Fruit fly (Drosophila melanogaster) whole organism: Measurements from ENCODE around the gene CG3726.
A peak's percentile ranks its signal among the peaks of the same experiment; 100 is the strongest.

Experiments
- CG8478 ChIP-seq: fragments of >200 bp; optimal IDR thresholded peaks from 2 replicates; lab custom pipeline; 2018; ENCODE audit warnings: inconsistent platforms
- Dll ChIP-seq: fragments of >200 bp; optimal IDR thresholded peaks from 2 replicates; lab custom pipeline; 2017
- EcR ChIP-seq, 2 experiments: fragments of >200 bp; optimal IDR thresholded peaks; 2 replicates each; lab custom pipeline; 2017; ENCODE audit warnings: missing biosample characterization in 2 of 2, missing genetic modification characterization in 2 of 2, missing genetic modification reagents in 2 of 2
- pan ChIP-seq: fragments of >200 bp; optimal IDR thresholded peaks from 2 replicates; lab custom pipeline; 2017
- psq ChIP-seq: fragments of >200 bp; optimal IDR thresholded peaks from 2 replicates; lab custom pipeline; 2017
- usp ChIP-seq: fragments of >200 bp; optimal IDR thresholded peaks from 2 replicates; lab custom pipeline; 2017; ENCODE audit warnings: missing biosample characterization, missing genetic modification characterization, mixed read lengths

Gene CG3726

dm6 chrX:5916494-5917309 lies at the start of gene CG3726, which contains the start of gene Shmt:
CG3726 (plus strand) TSS chrX:5917097.
Shmt (minus strand) TSS chrX:5916797.
- TF ChIP-seq psq (lab: Kevin White, UChicago), result no peak
- TF ChIP-seq pan (lab: Kevin White, UChicago), result no peak
- no peak for TF ChIP-seq Dll (lab: Kevin White, UChicago)
- TF ChIP-seq CG8478 (lab: Kevin White, UChicago), result no peak
- TF ChIP-seq usp (GFP tag; lab: Kevin White, UChicago), result no peak

dm6 chrX:5868795-5869194 lies 48.1 kb upstream of the CG3726 start, which contains the start of gene CG15764:
CG15764 (plus strand) TSS chrX:5869095.
- no peak for TF ChIP-seq CG8478 (lab: Kevin White, UChicago)
- no peak for TF ChIP-seq usp (GFP tag; lab: Kevin White, UChicago)
- TF ChIP-seq EcR (GFP tag; optimal IDR thresholded peaks at IDR 0.05; lab: Kevin White, UChicago), result no peak
- TF ChIP-seq pan (lab: Kevin White, UChicago), result no peak
- TF ChIP-seq Dll (lab: Kevin White, UChicago), result no peak
- TF ChIP-seq psq (lab: Kevin White, UChicago), result no peak

dm6 chrX:5873164-5873563 lies 43.7 kb upstream of the CG3726 start, which contains the start of gene GAA1:
GAA1 (minus strand) TSS chrX:5873357.
- TF ChIP-seq psq (lab: Kevin White, UChicago) (no peak), pan (lab: Kevin White, UChicago) (no peak), CG8478 (lab: Kevin White, UChicago) (no peak), usp (GFP tag; lab: Kevin White, UChicago) (no peak), EcR (GFP tag; optimal IDR thresholded peaks at IDR 0.05; lab: Kevin White, UChicago) (no peak), Dll (lab: Kevin White, UChicago) (no peak)

- no peak for TF ChIP-seq EcR (GFP tag; optimal IDR thresholded peaks at IDR 0.05; lab: Kevin White, UChicago)
Observed at dm6 chrX:5876584-5876983, 40.3 kb upstream of the CG3726 start, which contains the start of gene mof. mof (minus strand) TSS chrX:5876853.

dm6 chrX:5879543-5879943 lies 37.4 kb upstream of the CG3726 start, which contains the start of the genes Usp30 and CG16721:
Usp30 (minus strand) TSS chrX:5879787.
CG16721 (plus strand) TSS chrX:5879869.
- TF ChIP-seq usp (GFP tag; lab: Kevin White, UChicago), result no peak
- TF ChIP-seq CG8478 (lab: Kevin White, UChicago), result no peak
- no peak for TF ChIP-seq pan (lab: Kevin White, UChicago)
- TF ChIP-seq EcR (GFP tag; optimal IDR thresholded peaks at IDR 0.05; lab: Kevin White, UChicago), result no peak
- no peak for TF ChIP-seq psq (lab: Kevin White, UChicago)
- no peak for TF ChIP-seq Dll (lab: Kevin White, UChicago)

- TF ChIP-seq psq (lab: Kevin White, UChicago) (no peak), pan (lab: Kevin White, UChicago) (no peak), CG8478 (lab: Kevin White, UChicago) (peak; percentile 42)
Observed at dm6 chrX:5880139-5880924, 36.6 kb upstream of the CG3726 start.

- TF ChIP-seq EcR (GFP tag; optimal IDR thresholded peaks at IDR 0.05; lab: Kevin White, UChicago), result no peak
- TF ChIP-seq usp (GFP tag; lab: Kevin White, UChicago), result no peak
- TF ChIP-seq psq (lab: Kevin White, UChicago), result no peak
- TF ChIP-seq CG8478 (lab: Kevin White, UChicago), result no peak
- TF ChIP-seq pan (lab: Kevin White, UChicago), result no peak
- no peak for TF ChIP-seq Dll (lab: Kevin White, UChicago)
Observed at dm6 chrX:5883394-5883793, 33.5 kb upstream of the CG3726 start.

- TF ChIP-seq usp (GFP tag; lab: Kevin White, UChicago) (no peak), pan (lab: Kevin White, UChicago) (no peak), CG8478 (lab: Kevin White, UChicago) (no peak), Dll (lab: Kevin White, UChicago) (no peak), EcR (GFP tag; optimal IDR thresholded peaks at IDR 0.05; lab: Kevin White, UChicago) (no peak), psq (lab: Kevin White, UChicago) (no peak)
Observed at dm6 chrX:5884294-5884693, 32.6 kb upstream of the CG3726 start.

- no peak for TF ChIP-seq Dll (lab: Kevin White, UChicago)
- TF ChIP-seq CG8478 (lab: Kevin White, UChicago), result no peak
- TF ChIP-seq EcR (GFP tag; optimal IDR thresholded peaks at IDR 0.05; lab: Kevin White, UChicago), result no peak
- no peak for TF ChIP-seq pan (lab: Kevin White, UChicago)
- TF ChIP-seq psq (lab: Kevin White, UChicago), result no peak
- no peak for TF ChIP-seq usp (GFP tag; lab: Kevin White, UChicago)
Observed at dm6 chrX:5884887-5885286, 32.0 kb upstream of the CG3726 start.

dm6 chrX:5885521-5885920 lies 31.4 kb upstream of the CG3726 start:
- TF ChIP-seq pan (lab: Kevin White, UChicago) (no peak), psq (lab: Kevin White, UChicago) (no peak), CG8478 (lab: Kevin White, UChicago) (no peak), EcR (GFP tag; optimal IDR thresholded peaks at IDR 0.05; lab: Kevin White, UChicago) (no peak), Dll (lab: Kevin White, UChicago) (no peak), usp (GFP tag; lab: Kevin White, UChicago) (no peak)

dm6 chrX:5885973-5886372 lies 30.9 kb upstream of the CG3726 start:
- TF ChIP-seq CG8478 (lab: Kevin White, UChicago) (no peak), Dll (lab: Kevin White, UChicago) (no peak), usp (GFP tag; lab: Kevin White, UChicago) (no peak), pan (lab: Kevin White, UChicago) (no peak), EcR (GFP tag; optimal IDR thresholded peaks at IDR 0.05; lab: Kevin White, UChicago) (no peak), psq (lab: Kevin White, UChicago) (no peak)
